Fruit fly (Drosophila melanogaster): Measurements from ENCODE around the gene MED10.

Gene MED10

dm6 chr3L:16231857-16232256, at the start of gene MED10, which contains the start of gene PDCD-5:
Gene MED10 (plus strand): TSS chr3L:16232084.
Gene PDCD-5 (minus strand): TSS chr3L:16232038.
- no peak for TF ChIP-seq cnc (optimal IDR thresholded peaks at IDR 0.05)
- peak; percentile 19 for TF ChIP-seq CG1620 (GFP tag; optimal IDR thresholded peaks at IDR 0.05)
- TF ChIP-seq Hr96 (GFP tag; optimal IDR thresholded peaks at IDR 0.05) = no peak
- TF ChIP-seq toe (GFP tag; optimal IDR thresholded peaks at IDR 0.05) = no peak
- TF ChIP-seq pad (GFP tag; optimal IDR thresholded peaks at IDR 0.05) = no peak
- TF ChIP-seq tj (GFP tag; optimal IDR thresholded peaks at IDR 0.05) = no peak
- no peak for TF ChIP-seq CG33017 (tag; optimal IDR thresholded peaks at IDR 0.05)
- no peak for TF ChIP-seq ovo (GFP tag; optimal IDR thresholded peaks at IDR 0.05)
- no peak for TF ChIP-seq CG5204 (GFP tag; optimal IDR thresholded peaks at IDR 0.05)
- peak; percentile 11 for TF ChIP-seq CG7101 (tag; optimal IDR thresholded peaks at IDR 0.05)
- TF ChIP-seq kay (GFP tag; ENCODE audit: borderline replicate concordance) = no peak
- no peak for TF ChIP-seq CG12768 (GFP tag; optimal IDR thresholded peaks at IDR 0.05)
- peak; percentile 40 for TF ChIP-seq CG14711 (tag; optimal IDR thresholded peaks at IDR 0.05)
- TF ChIP-seq Mnt (GFP tag; optimal IDR thresholded peaks at IDR 0.05) = peak; percentile 54
- TF ChIP-seq bab1 (GFP tag; optimal IDR thresholded peaks at IDR 0.05) = peak; percentile 70
- TF ChIP-seq cic (GFP tag; optimal IDR thresholded peaks at IDR 0.05) = peak; percentile 28

- TF ChIP-seq CG14711 (tag; optimal IDR thresholded peaks at IDR 0.05) (no peak), bab1 (GFP tag; optimal IDR thresholded peaks at IDR 0.05) (no peak), Clk (GFP tag; optimal IDR thresholded peaks at IDR 0.05) (no peak), CG7101 (tag; optimal IDR thresholded peaks at IDR 0.05) (no peak), ovo (GFP tag; optimal IDR thresholded peaks at IDR 0.05) (no peak), CG12768 (GFP tag; optimal IDR thresholded peaks at IDR 0.05) (no peak), cnc (optimal IDR thresholded peaks at IDR 0.05) (no peak), cic (GFP tag; optimal IDR thresholded peaks at IDR 0.05) (no peak)
Measured at dm6 chr3L:16182633-16183462, 49.0 kb upstream of the MED10 start.

dm6 chr3L:16183493-16183892, 48.4 kb upstream of the MED10 start:
- no peak for TF ChIP-seq CG12768 (GFP tag; optimal IDR thresholded peaks at IDR 0.05)
- no peak for TF ChIP-seq CG7101 (tag; optimal IDR thresholded peaks at IDR 0.05)
- TF ChIP-seq Crg-1 (GFP tag; optimal IDR thresholded peaks at IDR 0.05) = no peak
- TF ChIP-seq CG7045 (GFP tag; optimal IDR thresholded peaks at IDR 0.05) = no peak
- no peak for TF ChIP-seq kay (GFP tag; ENCODE audit: borderline replicate concordance)
- TF ChIP-seq CG33017 (tag; optimal IDR thresholded peaks at IDR 0.05) = no peak
- no peak for TF ChIP-seq toe (GFP tag; optimal IDR thresholded peaks at IDR 0.05)
- TF ChIP-seq pad (GFP tag; optimal IDR thresholded peaks at IDR 0.05) = no peak

DNA sequence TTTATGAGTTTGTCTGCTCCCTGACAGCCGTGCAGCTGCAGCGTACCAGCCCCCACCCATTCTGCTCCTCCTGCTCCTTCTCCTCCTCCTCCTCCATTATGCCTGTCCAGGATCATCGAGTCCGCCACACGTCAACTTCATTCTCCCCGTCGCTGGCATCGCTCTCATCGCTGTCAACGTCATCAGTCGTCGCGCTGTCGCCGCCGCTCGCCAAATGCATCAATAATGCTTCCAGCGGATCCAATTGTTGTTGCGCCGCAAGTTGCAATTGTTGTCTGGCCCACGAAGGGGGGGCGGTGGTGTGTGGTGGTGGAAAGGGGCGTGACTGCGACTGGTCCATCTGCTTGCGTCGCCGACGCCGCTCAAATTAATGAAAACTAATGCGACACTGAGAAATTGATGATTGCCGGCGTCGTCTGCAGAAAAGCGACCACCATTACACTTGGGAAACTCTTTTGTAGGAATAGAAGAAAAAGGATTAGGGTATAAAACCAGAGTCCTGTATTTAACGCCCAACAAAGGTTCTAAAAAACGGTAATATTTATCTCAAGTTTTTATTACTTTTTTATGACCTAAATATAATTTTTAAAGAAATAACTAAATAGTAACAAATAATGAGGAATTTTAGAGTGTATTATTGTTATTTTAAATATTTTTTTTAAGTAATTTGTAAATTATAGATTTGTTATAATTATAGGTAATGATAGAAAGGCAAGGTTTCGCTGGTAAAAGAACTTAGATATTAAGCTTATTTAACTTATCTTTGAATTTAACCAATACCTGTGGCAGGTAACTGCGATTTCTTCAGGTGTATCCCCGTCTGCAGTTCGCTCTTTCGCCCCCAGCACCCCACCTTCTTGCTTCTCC, 42.6 kb upstream of the MED10 start:
- no peak for TF ChIP-seq CG5204 (GFP tag; optimal IDR thresholded peaks at IDR 0.05)
- TF ChIP-seq CG14711 (tag; optimal IDR thresholded peaks at IDR 0.05) = no peak
- no peak for TF ChIP-seq bab1 (GFP tag; optimal IDR thresholded peaks at IDR 0.05)
- no peak for TF ChIP-seq CG12768 (GFP tag; optimal IDR thresholded peaks at IDR 0.05)
- no peak for TF ChIP-seq tj (GFP tag; optimal IDR thresholded peaks at IDR 0.05)
- no peak for TF ChIP-seq cnc (optimal IDR thresholded peaks at IDR 0.05)
- TF ChIP-seq CG1620 (GFP tag; optimal IDR thresholded peaks at IDR 0.05) = no peak
- TF ChIP-seq ovo (GFP tag; optimal IDR thresholded peaks at IDR 0.05) = no peak
- no peak for TF ChIP-seq Hr96 (GFP tag; optimal IDR thresholded peaks at IDR 0.05)

dm6 chr3L:16189925-16190231, 42.0 kb upstream of the MED10 start:
- TF ChIP-seq Mnt (GFP tag; optimal IDR thresholded peaks at IDR 0.05) (no peak), CG1620 (GFP tag; optimal IDR thresholded peaks at IDR 0.05) (no peak), toe (GFP tag; optimal IDR thresholded peaks at IDR 0.05) (no peak), Crg-1 (GFP tag; optimal IDR thresholded peaks at IDR 0.05) (no peak), Clk (GFP tag; optimal IDR thresholded peaks at IDR 0.05) (no peak)

dm6 chr3L:16190885-16191284, 41.0 kb upstream of the MED10 start:
- TF ChIP-seq CG7045 (GFP tag; optimal IDR thresholded peaks at IDR 0.05) (peak; percentile 14), Mnt (GFP tag; optimal IDR thresholded peaks at IDR 0.05) (peak; percentile 41), CG11617 (GFP tag; optimal IDR thresholded peaks at IDR 0.05) (peak; percentile 34), cic (GFP tag; optimal IDR thresholded peaks at IDR 0.05) (peak; percentile 26), CG12768 (GFP tag; optimal IDR thresholded peaks at IDR 0.05) (peak; percentile 67), Crg-1 (GFP tag; optimal IDR thresholded peaks at IDR 0.05) (no peak), kay (GFP tag; ENCODE audit: borderline replicate concordance) (peak; percentile 86), CG33017 (tag; optimal IDR thresholded peaks at IDR 0.05) (peak; percentile 14), CG14711 (tag; optimal IDR thresholded peaks at IDR 0.05) (no peak), toe (GFP tag; optimal IDR thresholded peaks at IDR 0.05) (peak; percentile 11), tj (GFP tag; optimal IDR thresholded peaks at IDR 0.05) (no peak), CG7101 (tag; optimal IDR thresholded peaks at IDR 0.05) (peak; percentile 34), CG5204 (GFP tag; optimal IDR thresholded peaks at IDR 0.05) (no peak), Hr96 (GFP tag; optimal IDR thresholded peaks at IDR 0.05) (peak; percentile 5), ovo (GFP tag; optimal IDR thresholded peaks at IDR 0.05) (peak; percentile 36), pad (GFP tag; optimal IDR thresholded peaks at IDR 0.05) (peak; percentile 10)

Measured in whole organism, adult.